Worm (Caenorhabditis elegans) whole organism, young adult: ENCODE results near the gene rde-12.

ENCODE experiments used
- B0019.2 ChIP-seq: fragments of 200-800 bp; sonication (Bioruptor generic); conservative IDR thresholded peaks from 2 replicates; pipeline ENCODE4 v1.3.6; 2022; ENCODE audit warnings: missing genetic modification reagents, missing genetic modification characterization, missing compliant biosample characterization
- F23B12.7 ChIP-seq: sonication (generic microtip); optimal IDR thresholded peaks from 2 replicates; lab custom pipeline; 2017; ENCODE audit warnings: missing genetic modification characterization, mild to moderate bottlenecking, missing compliant biosample characterization, antibody characterized with exemption, moderate library complexity; ENCODE audit not compliant: insufficient read depth
- F39B2.1 ChIP-seq: fragments of 200-800 bp; sonication (Bioruptor generic); IDR thresholded peaks from 2 replicates; pipeline ENCODE4 v1.3.6; 2022; ENCODE audit warnings: missing genetic modification reagents, missing genetic modification characterization, missing compliant biosample characterization
- F55B11.4 ChIP-seq: sonication (generic microtip); optimal IDR thresholded peaks from 2 replicates; lab custom pipeline; 2016; ENCODE audit warnings: missing compliant biosample characterization, missing genetic modification characterization, borderline replicate concordance; ENCODE audit not compliant: insufficient read depth
- T07F8.4 ChIP-seq: sonication (generic microtip); optimal IDR thresholded peaks from 2 replicates; lab custom pipeline; 2016; ENCODE audit warnings: mild to moderate bottlenecking, missing genetic modification characterization, moderate library complexity, missing compliant biosample characterization
- akir-1 ChIP-seq: fragments of 200-800 bp; sonication (Bioruptor generic); optimal IDR thresholded peaks from 2 replicates; lab custom pipeline; 2018; ENCODE audit warnings: mild to moderate bottlenecking, missing genetic modification characterization, moderate library complexity, missing compliant biosample characterization
- aptf-3 ChIP-seq: fragments of 200-800 bp; sonication (Bioruptor generic); IDR thresholded peaks from 2 replicates; pipeline ENCODE4 v1.3.6; 2022; ENCODE audit warnings: missing genetic modification characterization, missing compliant biosample characterization
- athp-1 ChIP-seq: sonication (generic microtip); optimal IDR thresholded peaks from 2 replicates; lab custom pipeline; 2017; ENCODE audit warnings: mild to moderate bottlenecking, missing genetic modification characterization, missing compliant biosample characterization
- attf-6 ChIP-seq: fragments of 200-800 bp; sonication (Bioruptor generic); IDR thresholded peaks from 2 replicates; pipeline ENCODE4 v1.3.6; 2022; ENCODE audit warnings: missing genetic modification reagents, missing genetic modification characterization, missing compliant biosample characterization
- bed-2 ChIP-seq: fragments of 200-800 bp; sonication (Bioruptor generic); IDR thresholded peaks from 2 replicates; pipeline ENCODE4 v1.3.6; 2022; ENCODE audit warnings: missing genetic modification reagents, missing genetic modification characterization, missing compliant biosample characterization
- ceh-58 ChIP-seq: fragments of 200-800 bp; sonication (Bioruptor generic); IDR thresholded peaks from 2 replicates; pipeline ENCODE4 v1.3.6; 2022; ENCODE audit warnings: missing genetic modification characterization, missing compliant biosample characterization
- ceh-91 ChIP-seq: fragments of 200-800 bp; sonication (Bioruptor generic); IDR thresholded peaks from 2 replicates; pipeline ENCODE4 v1.3.6; 2022; ENCODE audit warnings: missing genetic modification reagents, missing genetic modification characterization, missing compliant biosample characterization
- chd-7 ChIP-seq: sonication (generic microtip); optimal IDR thresholded peaks from 2 replicates; lab custom pipeline; 2016; ENCODE audit warnings: mild to moderate bottlenecking, missing genetic modification characterization, moderate library complexity, missing compliant biosample characterization
- dox-1 ChIP-seq: fragments of 200-800 bp; sonication (Bioruptor generic); IDR thresholded peaks from 2 replicates; pipeline ENCODE4 v1.3.6; 2022; ENCODE audit warnings: missing genetic modification reagents, missing genetic modification characterization, missing compliant biosample characterization
- efl-1 ChIP-seq: fragments of 150-350 bp; optimal IDR thresholded peaks from 2 replicates; lab custom pipeline; 2014; ENCODE audit warnings: missing biosample characterization, missing genetic modification reagents, missing genetic modification characterization
- egl-18 ChIP-seq: fragments of 200-800 bp; sonication (Bioruptor generic); IDR thresholded peaks from 2 replicates; pipeline ENCODE4 v1.3.6; 2022; ENCODE audit warnings: missing genetic modification reagents, missing genetic modification characterization, missing compliant biosample characterization
- gei-17 ChIP-seq: fragments of 200-800 bp; sonication (Bioruptor generic); optimal IDR thresholded peaks from 2 replicates; lab custom pipeline; 2018; ENCODE audit warnings: mild to moderate bottlenecking, missing genetic modification characterization, missing compliant biosample characterization
- hlh-26 ChIP-seq: fragments of 200-800 bp; sonication (Bioruptor generic); conservative IDR thresholded peaks from 2 replicates; pipeline ENCODE4 v1.3.6; 2022; ENCODE audit warnings: missing genetic modification reagents, missing genetic modification characterization, missing compliant biosample characterization
- hmg-1.2 ChIP-seq: fragments of 200-800 bp; sonication (Bioruptor generic); IDR thresholded peaks from 2 replicates; pipeline ENCODE4 v1.3.6; 2022; ENCODE audit warnings: missing genetic modification reagents, missing genetic modification characterization, missing compliant biosample characterization
- hmg-20 ChIP-seq: fragments of 200-800 bp; sonication (Bioruptor generic); IDR thresholded peaks from 2 replicates; pipeline ENCODE4 v1.3.6; 2022; ENCODE audit warnings: missing genetic modification reagents, missing genetic modification characterization, missing compliant biosample characterization
- hrde-1 ChIP-seq: sonication (generic microtip); optimal IDR thresholded peaks from 2 replicates; lab custom pipeline; 2016; ENCODE audit warnings: missing genetic modification characterization, mild to moderate bottlenecking, missing compliant biosample characterization, moderate library complexity, missing genotype, missing genetic modification reagents, borderline replicate concordance
- lag-1 ChIP-seq: fragments of 200-800 bp; sonication (Bioruptor generic); IDR thresholded peaks from 2 replicates; pipeline ENCODE4 v1.3.6; 2022; ENCODE audit warnings: missing genetic modification reagents, missing genetic modification characterization, missing compliant biosample characterization
- let-526 ChIP-seq: fragments of 200-800 bp; sonication (Bioruptor generic); IDR thresholded peaks from 2 replicates; pipeline ENCODE4 v1.3.6; 2022; ENCODE audit warnings: missing genetic modification reagents, missing genetic modification characterization, missing compliant biosample characterization
- lin-54 ChIP-seq: fragments of 200-800 bp; sonication (Bioruptor generic); optimal IDR thresholded peaks from 2 replicates; lab custom pipeline; 2018; ENCODE audit warnings: mild to moderate bottlenecking, missing genetic modification characterization, missing compliant biosample characterization
- lir-1 ChIP-seq: fragments of 200-800 bp; sonication (Bioruptor generic); conservative IDR thresholded peaks from 2 replicates; pipeline ENCODE4 v1.3.6; 2022; ENCODE audit warnings: missing genetic modification reagents, missing genetic modification characterization, missing compliant biosample characterization
- madf-3 ChIP-seq: fragments of 200-800 bp; sonication (Bioruptor generic); IDR thresholded peaks from 2 replicates; pipeline ENCODE4 v1.3.6; 2022; ENCODE audit warnings: missing genetic modification reagents, missing genetic modification characterization, missing compliant biosample characterization
- mes-4 ChIP-seq: sonication (generic microtip); optimal IDR thresholded peaks from 2 replicates; lab custom pipeline; 2016; ENCODE audit warnings: missing genotype, missing genetic modification characterization, missing compliant biosample characterization
- mxl-1 ChIP-seq: sonication (generic microtip); optimal IDR thresholded peaks from 2 replicates; lab custom pipeline; 2016; ENCODE audit warnings: missing genetic modification characterization, missing compliant biosample characterization
- nfya-1 ChIP-seq: sonication (generic microtip); optimal IDR thresholded peaks from 2 replicates; lab custom pipeline; 2017; ENCODE audit warnings: antibody characterized with exemption, missing compliant biosample characterization, missing genetic modification characterization, borderline replicate concordance; ENCODE audit not compliant: insufficient read depth
- nfyb-1 ChIP-seq: fragments of 200-800 bp; sonication (Bioruptor generic); IDR thresholded peaks from 2 replicates; pipeline ENCODE4 v1.3.6; 2022; ENCODE audit warnings: missing genetic modification reagents, missing genetic modification characterization, missing compliant biosample characterization
- nhr-179 ChIP-seq: sonication (generic microtip); optimal IDR thresholded peaks from 2 replicates; lab custom pipeline; 2016; ENCODE audit warnings: mild to moderate bottlenecking, missing genetic modification characterization, missing compliant biosample characterization
- nhr-27 ChIP-seq: fragments of 200-800 bp; sonication (Bioruptor generic); optimal IDR thresholded peaks from 2 replicates; lab custom pipeline; 2018; ENCODE audit warnings: mild to moderate bottlenecking, missing genetic modification characterization, moderate library complexity, missing compliant biosample characterization
- pha-4 ChIP-seq: fragments of 150-350 bp; sonication (generic microtip); optimal IDR thresholded peaks from 2 replicates; lab custom pipeline; 2014; ENCODE audit warnings: missing biosample characterization, missing genetic modification reagents, missing genetic modification characterization
- rec-8 ChIP-seq, 2 experiments: sonication (generic microtip); optimal IDR thresholded peaks; 2 replicates each; lab custom pipeline; 2016; ENCODE audit warnings: mild to moderate bottlenecking in 2 of 2, missing genetic modification characterization in 2 of 2, missing genetic modification reagents in 2 of 2, missing genotype in 2 of 2, missing biosample characterization in 1 of 2, missing compliant biosample characterization in 1 of 2, moderate library complexity in 1 of 2
- rpc-1 ChIP-seq, 2 experiments: fragments of 150-350 bp in 1 of 2; sonication (generic microtip) in 1 of 2; optimal IDR thresholded peaks; 2 replicates each; lab custom pipeline; 2014 to 2018; ENCODE audit warnings: missing biosample characterization in 1 of 2, missing genetic modification characterization in 1 of 2, missing genetic modification reagents in 1 of 2, missing genotype in 1 of 2
- snpc-1.1 ChIP-seq: sonication (generic microtip); optimal IDR thresholded peaks from 2 replicates; lab custom pipeline; 2017; ENCODE audit warnings: missing genetic modification characterization, mild to moderate bottlenecking, missing compliant biosample characterization, antibody characterized with exemption, moderate library complexity, missing genotype, missing genetic modification reagents; ENCODE audit not compliant: insufficient read depth
- snpc-3.4 ChIP-seq: sonication (generic microtip); optimal IDR thresholded peaks from 2 replicates; lab custom pipeline; 2017; ENCODE audit warnings: missing genetic modification characterization, mild to moderate bottlenecking, missing compliant biosample characterization, antibody characterized with exemption, moderate library complexity, missing genotype, missing genetic modification reagents
- snpc-4 ChIP-seq, 5 experiments: fragments of 150-350 bp in 1 of 5; sonication (generic microtip) in 4 of 5; optimal IDR thresholded peaks; 2 replicates each; lab custom pipeline; 2014 to 2018; ENCODE audit warnings: missing genetic modification characterization in 5 of 5, missing biosample characterization in 3 of 5, antibody characterized with exemption in 2 of 5, mild to moderate bottlenecking in 2 of 5, missing compliant biosample characterization in 2 of 5, missing genotype in 2 of 5, moderate library complexity in 2 of 5, missing genetic modification reagents in 1 of 5
- somi-1 ChIP-seq: fragments of 200-800 bp; sonication (Bioruptor generic); optimal IDR thresholded peaks from 2 replicates; lab custom pipeline; 2018; ENCODE audit warnings: mild to moderate bottlenecking, missing genetic modification characterization, missing compliant biosample characterization
- unc-130 ChIP-seq: sonication (generic microtip); optimal IDR thresholded peaks from 2 replicates; lab custom pipeline; 2016; ENCODE audit warnings: missing genetic modification reagents, missing genetic modification characterization, missing compliant biosample characterization
- unc-62 ChIP-seq: fragments of 150-350 bp; optimal IDR thresholded peaks from 2 replicates; lab custom pipeline; 2014; ENCODE audit warnings: missing biosample characterization, missing genetic modification reagents, missing genetic modification characterization
- zfh-2 ChIP-seq: fragments of 200-800 bp; sonication (Bioruptor generic); conservative IDR thresholded peaks from 2 replicates; pipeline ENCODE4 v1.3.6; 2022; ENCODE audit warnings: missing genetic modification reagents, missing genetic modification characterization, missing compliant biosample characterization
- ztf-18 ChIP-seq: sonication (generic microtip); optimal IDR thresholded peaks from 2 replicates; lab custom pipeline; 2016; ENCODE audit warnings: missing genotype, mild to moderate bottlenecking, missing genetic modification characterization, missing compliant biosample characterization
- ztf-26 ChIP-seq: sonication (generic microtip); optimal IDR thresholded peaks from 2 replicates; lab custom pipeline; 2017; ENCODE audit warnings: missing genetic modification characterization, missing compliant biosample characterization
- ztf-28 ChIP-seq: fragments of 200-800 bp; sonication (Bioruptor generic); IDR thresholded peaks from 2 replicates; pipeline ENCODE4 v1.3.6; 2022; ENCODE audit warnings: missing genetic modification reagents, missing genetic modification characterization, missing compliant biosample characterization
- ztf-3 ChIP-seq: fragments of 200-800 bp; sonication (Bioruptor generic); optimal IDR thresholded peaks from 2 replicates; lab custom pipeline; 2018; ENCODE audit warnings: mild to moderate bottlenecking, missing genetic modification characterization, missing compliant biosample characterization
- ztf-6 ChIP-seq: fragments of 200-800 bp; sonication (Bioruptor generic); IDR thresholded peaks from 2 replicates; pipeline ENCODE4 v1.3.6; 2022; ENCODE audit warnings: missing genetic modification reagents, missing genetic modification characterization, missing compliant biosample characterization

rde-12 gene

ce11 chrV:13678542-13678941, 13.4 kb downstream of the rde-12 start, which contains the start of the genes tag-65 and ccz-1 (continued):
- no peak for TF ChIP-seq zfh-2
- no peak for TF ChIP-seq ceh-58 (GFP tag; lab: Robert Waterston, UW)
- peak; percentile 28 for TF ChIP-seq athp-1
- TF ChIP-seq lag-1 (GFP tag; lab: Robert Waterston, UW) = no peak
- TF ChIP-seq aptf-3 = no peak
- peak; percentile 78 for TF ChIP-seq nfyb-1 (GFP tag; lab: Robert Waterston, UW)
- peak; percentile 30 for TF ChIP-seq ztf-26 (tag; lab: Kevin White, UChicago)
- no peak for TF ChIP-seq akir-1 (GFP tag; lab: Kevin White, UChicago)
- peak; percentile 81 for TF ChIP-seq lir-1
- peak; percentile 77 for TF ChIP-seq dox-1 (GFP tag; lab: Robert Waterston, UW)
- no peak for TF ChIP-seq unc-62
- TF ChIP-seq snpc-1.1 (tag; lab: Kevin White, UChicago) = peak; percentile 23
- no peak for TF ChIP-seq chd-7
- TF ChIP-seq nhr-179 (tag; lab: Kevin White, UChicago) = no peak
- TF ChIP-seq F39B2.1 = no peak
- peak; percentile 29 for TF ChIP-seq somi-1
- TF ChIP-seq ztf-28 = no peak
- TF ChIP-seq bed-2 = no peak
- peak; percentile 97 for TF ChIP-seq ztf-18
- no peak for TF ChIP-seq rpc-1 (optimal IDR thresholded peaks at IDR 0.05; lab: Kevin White, UChicago)
- no peak for TF ChIP-seq rpc-1 (tag; optimal IDR thresholded peaks at IDR 0.05; lab: Kevin White, UChicago)
- TF ChIP-seq mes-4 (tag; lab: Kevin White, UChicago) = no peak
- peak; percentile 44 for TF ChIP-seq snpc-4 (GFP tag; optimal IDR thresholded peaks at IDR 0.05; lab: Kevin White, UChicago)
- peak; percentile 50 to 82 (median 74) for TF ChIP-seq snpc-4 (tag; optimal IDR thresholded peaks at IDR 0.05; lab: Kevin White, UChicago)
- peak in 1 of 2 experiments; percentile 3 for TF ChIP-seq rec-8 (tag; optimal IDR thresholded peaks at IDR 0.05; lab: Kevin White, UChicago)
- no peak for TF ChIP-seq nhr-27 (tag; lab: Kevin White, UChicago)
- TF ChIP-seq pha-4 (tag; lab: Kevin White, UChicago) = peak; percentile 13
- TF ChIP-seq ztf-6 (GFP tag; lab: Robert Waterston, UW) = no peak
- TF ChIP-seq hlh-26 = no peak
- TF ChIP-seq lin-54 (GFP tag; lab: Kevin White, UChicago) = peak; percentile 89
- peak; percentile 59 for TF ChIP-seq attf-6 (GFP tag; lab: Robert Waterston, UW)
- no peak for TF ChIP-seq ztf-3 (GFP tag; lab: Kevin White, UChicago)
- no peak for TF ChIP-seq T07F8.4 (tag; lab: Kevin White, UChicago)
- no peak for TF ChIP-seq F55B11.4 (tag; lab: Kevin White, UChicago)
- peak; percentile 59 for TF ChIP-seq gei-17 (GFP tag; lab: Kevin White, UChicago)
- TF ChIP-seq B0019.2 = no peak
- peak; percentile 53 for TF ChIP-seq efl-1 (GFP tag; lab: Kevin White, UChicago)
- TF ChIP-seq unc-130 (GFP tag; lab: Kevin White, UChicago) = peak; percentile 44
- TF ChIP-seq hmg-20 = 0 out of 2 replicates have a peak, but pooled peaks have one; percentile 55
- TF ChIP-seq snpc-3.4 (tag; lab: Kevin White, UChicago) = peak; percentile 55
- TF ChIP-seq let-526 = no peak
- TF ChIP-seq madf-3 (GFP tag; lab: Robert Waterston, UW) = 0 out of 2 replicates have a peak, but pooled peaks have one; percentile 60
- TF ChIP-seq ceh-91 (GFP tag; lab: Robert Waterston, UW) = 0 out of 2 replicates have a peak, but pooled peaks have one; percentile 20
- TF ChIP-seq mxl-1 (tag; lab: Kevin White, UChicago) = no peak
- TF ChIP-seq hrde-1 (tag; lab: Kevin White, UChicago) = no peak
- peak; percentile 98 for TF ChIP-seq hmg-1.2 (GFP tag; lab: Robert Waterston, UW)
- no peak for TF ChIP-seq nfya-1 (tag; lab: Kevin White, UChicago)
- TF ChIP-seq F23B12.7 (tag; lab: Kevin White, UChicago) = peak; percentile 61
- TF ChIP-seq egl-18 (GFP tag; lab: Robert Waterston, UW) = no peak
